Worm (Caenorhabditis elegans): ENCODE data around the gene Y75B8A.34.
A peak's percentile ranks its signal among the peaks of the same experiment; 100 is the strongest.

Y75B8A.34 gene

ce11 chrIII:12317492-12317891 is 41.9 kb upstream of the Y75B8A.34 start (continued):
- TF ChIP-seq zfp-2 (tag; optimal IDR thresholded peaks at IDR 0.05) (no peak), F44E2.7 (GFP tag; IDR thresholded peaks at IDR 0.05) (no peak), lin-15B (tag; optimal IDR thresholded peaks at IDR 0.05) (no peak), T26A8.4 (GFP tag; IDR thresholded peaks at IDR 0.05) (no peak), ZK546.5 (tag; optimal IDR thresholded peaks at IDR 0.05) (no peak), Y105C5A.15 (GFP tag; IDR thresholded peaks at IDR 0.05) (no peak), F26F4.8 (GFP tag; conservative IDR thresholded peaks at IDR 0.05) (no peak), ceh-20 (GFP tag; IDR thresholded peaks at IDR 0.05) (no peak), sdz-12 (GFP tag; optimal IDR thresholded peaks at IDR 0.05) (no peak), nhr-237 (tag; optimal IDR thresholded peaks at IDR 0.05) (no peak), daf-8 (GFP tag; IDR thresholded peaks at IDR 0.05) (no peak), madf-9 (GFP tag; conservative IDR thresholded peaks at IDR 0.05) (no peak), ztf-7 (tag; optimal IDR thresholded peaks at IDR 0.05) (no peak), ceh-28 (tag; optimal IDR thresholded peaks at IDR 0.05) (no peak), attf-4 (tag; optimal IDR thresholded peaks at IDR 0.05) (no peak), ztf-11 (tag; optimal IDR thresholded peaks at IDR 0.05) (no peak), set-16 (GFP tag; IDR thresholded peaks at IDR 0.05) (no peak), Y75B8A.6 (GFP tag; IDR thresholded peaks at IDR 0.05) (no peak), nhr-48 (tag; optimal IDR thresholded peaks at IDR 0.05) (no peak), arid-1 (GFP tag; conservative IDR thresholded peaks at IDR 0.05) (no peak), gei-8 (GFP tag; optimal IDR thresholded peaks at IDR 0.05) (no peak), hmg-1.1 (GFP tag; IDR thresholded peaks at IDR 0.05) (no peak), R02D3.7 (tag; optimal IDR thresholded peaks at IDR 0.05) (no peak), saeg-2 (GFP tag; IDR thresholded peaks at IDR 0.05) (no peak), aly-2 (tag; optimal IDR thresholded peaks at IDR 0.05) (no peak), lsy-2 (tag; optimal IDR thresholded peaks at IDR 0.05) (no peak), fos-1 (tag; optimal IDR thresholded peaks at IDR 0.05) (no peak), mxl-3 (GFP tag; optimal IDR thresholded peaks at IDR 0.05) (no peak), lir-3 (tag; optimal IDR thresholded peaks at IDR 0.05) (no peak), lin-29 (GFP tag; IDR thresholded peaks at IDR 0.05) (no peak), unc-62 (GFP tag; optimal IDR thresholded peaks at IDR 0.05 in 1 of 2) (peak in 1 of 2 experiments; percentile 90), unc-62 (tag; optimal IDR thresholded peaks at IDR 0.05) (no peak), zfp-3 (GFP tag; conservative IDR thresholded peaks at IDR 0.05) (no peak), ama-1 (optimal IDR thresholded peaks at IDR 0.05) (no peak), Y5F2A.4 (GFP tag; optimal IDR thresholded peaks at IDR 0.05) (no peak), lin-13 (GFP tag; optimal IDR thresholded peaks at IDR 0.05) (peak; percentile 38), lin-38 (GFP tag; IDR thresholded peaks at IDR 0.05) (peak; percentile 24; the same call in 1 of the 2 replicates), nhr-76 (tag; optimal IDR thresholded peaks at IDR 0.05) (no peak), spr-1 (tag; optimal IDR thresholded peaks at IDR 0.05) (no peak), lin-1 (GFP tag; IDR thresholded peaks at IDR 0.05) (peak; percentile 87), cey-2 (tag; optimal IDR thresholded peaks at IDR 0.05; ENCODE audit: borderline replicate concordance, insufficient read depth) (no peak), ces-1 (GFP tag; optimal IDR thresholded peaks at IDR 0.05) (no peak), nhr-25 (tag; optimal IDR thresholded peaks at IDR 0.05; ENCODE audit: borderline replicate concordance, insufficient read depth) (no peak), spr-3 (GFP tag; optimal IDR thresholded peaks at IDR 0.05) (no peak), nhr-28 (tag; optimal IDR thresholded peaks at IDR 0.05) (peak; percentile 83), F37D6.2 (tag; optimal IDR thresholded peaks at IDR 0.05) (no peak), lin-39 (tag; optimal IDR thresholded peaks at IDR 0.05) (no peak), hif-1 (tag; optimal IDR thresholded peaks at IDR 0.05) (no peak), nhr-77 (tag; optimal IDR thresholded peaks at IDR 0.05) (no peak), lim-7 (GFP tag; IDR thresholded peaks at IDR 0.05) (no peak), snpc-4 (tag; optimal IDR thresholded peaks at IDR 0.05) (no peak), unc-39 (tag; optimal IDR thresholded peaks at IDR 0.05) (no peak), hlh-30 (tag; optimal IDR thresholded peaks at IDR 0.05; ENCODE audit: insufficient read depth) (peak; percentile 49)

All from whole organism, L4 larva.